Fruit fly (Drosophila melanogaster): ENCODE data around the gene Gr64c.

The Gr64c gene

DNA sequence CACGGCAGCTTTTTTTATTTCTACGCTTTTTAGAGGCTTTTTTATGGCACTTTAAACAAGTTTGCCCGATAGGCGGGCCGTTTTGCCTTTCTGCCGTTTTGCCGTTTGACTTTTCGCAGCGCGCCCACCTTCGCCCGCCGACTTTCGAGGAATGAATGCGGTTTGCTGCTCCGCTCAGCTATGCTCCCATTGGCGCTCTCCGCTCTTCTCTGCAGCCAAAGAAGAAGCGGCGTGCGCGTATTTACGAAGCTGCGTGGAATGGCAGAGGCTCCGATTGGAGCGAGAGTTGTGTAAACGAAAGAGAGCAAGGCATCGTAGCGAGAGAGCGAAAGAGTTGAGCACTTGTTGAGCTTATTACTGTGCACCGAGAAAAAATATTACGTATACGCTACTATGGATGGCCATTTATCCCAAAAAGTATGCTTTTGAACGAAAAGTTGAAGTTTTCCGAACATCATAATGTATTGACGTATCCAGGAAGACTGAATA is 43.2 kb downstream of the Gr64c start, which contains the start of gene wit:
Gene wit (minus strand): TSS at position 157 of the 489 bp plus-strand sequence.
- TF ChIP-seq Abd-B (GFP tag; optimal IDR thresholded peaks at IDR 0.05) = no peak
- TF ChIP-seq OdsH (GFP tag; optimal IDR thresholded peaks at IDR 0.05) = no peak
- no peak for TF ChIP-seq GATAd (GFP tag; optimal IDR thresholded peaks at IDR 0.05)
- TF ChIP-seq fru (GFP tag; optimal IDR thresholded peaks at IDR 0.05) = peak; percentile 99
- TF ChIP-seq ey (GFP tag; optimal IDR thresholded peaks at IDR 0.05) = no peak
- peak; percentile 47 for TF ChIP-seq CG32264 (GFP tag; optimal IDR thresholded peaks at IDR 0.05)
- no peak for TF ChIP-seq sv (GFP tag; optimal IDR thresholded peaks at IDR 0.05)
- TF ChIP-seq CG9705 (GFP tag; optimal IDR thresholded peaks at IDR 0.05) = no peak
- TF ChIP-seq CrebA (GFP tag; optimal IDR thresholded peaks at IDR 0.05; ENCODE audit: borderline replicate concordance) = peak; percentile 77
- TF ChIP-seq sage (GFP tag; optimal IDR thresholded peaks at IDR 0.05) = peak; percentile 85
- TF ChIP-seq h (GFP tag; optimal IDR thresholded peaks at IDR 0.05) = peak; percentile 16
- TF ChIP-seq Dfd (GFP tag; optimal IDR thresholded peaks at IDR 0.05) = no peak
- TF ChIP-seq rgr (GFP tag; optimal IDR thresholded peaks at IDR 0.05) = peak; percentile 52
- peak; percentile 95 for TF ChIP-seq Vsx2 (GFP tag; optimal IDR thresholded peaks at IDR 0.05; ENCODE audit: partially characterized antibody)
- TF ChIP-seq Hr83 (GFP tag; optimal IDR thresholded peaks at IDR 0.05; ENCODE audit: poor library complexity, severe bottlenecking) = peak; percentile 38
- TF ChIP-seq br (GFP tag; optimal IDR thresholded peaks at IDR 0.05) = peak; percentile 63
- no peak for TF ChIP-seq pan (optimal IDR thresholded peaks at IDR 0.05)
- TF ChIP-seq N (GFP tag; optimal IDR thresholded peaks at IDR 0.05) = no peak
- TF ChIP-seq Jra (GFP tag; optimal IDR thresholded peaks at IDR 0.05) = peak; percentile 53
- no peak for TF ChIP-seq dsf (GFP tag; optimal IDR thresholded peaks at IDR 0.05; ENCODE audit: borderline replicate concordance)
- TF ChIP-seq Hnf4 (GFP tag; optimal IDR thresholded peaks at IDR 0.05) = peak; percentile 42
- TF ChIP-seq Mio (GFP tag; optimal IDR thresholded peaks at IDR 0.05) = no peak
- no peak for TF ChIP-seq tai (GFP tag; optimal IDR thresholded peaks at IDR 0.05)
- peak; percentile 42 for TF ChIP-seq brk (GFP tag; optimal IDR thresholded peaks at IDR 0.05)
- no peak for TF ChIP-seq foxo (GFP tag; optimal IDR thresholded peaks at IDR 0.05)
- no peak for TF ChIP-seq woc (GFP tag; optimal IDR thresholded peaks at IDR 0.05)
- peak; percentile 98 for TF ChIP-seq Dif (GFP tag; optimal IDR thresholded peaks at IDR 0.05; ENCODE audit: partially characterized antibody)
- TF ChIP-seq psq (GFP tag; optimal IDR thresholded peaks at IDR 0.05) = peak; percentile 92
- no peak for TF ChIP-seq usp (GFP tag; optimal IDR thresholded peaks at IDR 0.05)
- TF ChIP-seq Myc (optimal IDR thresholded peaks at IDR 0.05) = no peak
- TF ChIP-seq Hr78 (GFP tag; optimal IDR thresholded peaks at IDR 0.05) = no peak
- peak; percentile 91 to 96 for TF ChIP-seq dl (GFP tag; optimal IDR thresholded peaks at IDR 0.05; ENCODE audit: insufficient read depth in 1 of 2, partially characterized antibody in 2 of 2)
- no peak for TF ChIP-seq HLH106 (tag; optimal IDR thresholded peaks at IDR 0.05)
- TF ChIP-seq dmrt93B (GFP tag; optimal IDR thresholded peaks at IDR 0.05) = no peak
- TF ChIP-seq lola (GFP tag; optimal IDR thresholded peaks at IDR 0.05) = no peak
- peak; percentile 18 for TF ChIP-seq Sp1 (GFP tag; optimal IDR thresholded peaks at IDR 0.05)
- TF ChIP-seq jim (GFP tag; optimal IDR thresholded peaks at IDR 0.05) = no peak
- TF ChIP-seq Rel (GFP tag; optimal IDR thresholded peaks at IDR 0.05) = peak; percentile 10
- no peak for TF ChIP-seq Rel (tag; optimal IDR thresholded peaks at IDR 0.05)

dm6 chr3L:4072717-4073116 is 44.3 kb downstream of the Gr64c start:
- no peak for TF ChIP-seq h (GFP tag; optimal IDR thresholded peaks at IDR 0.05)
- no peak for TF ChIP-seq woc (GFP tag; optimal IDR thresholded peaks at IDR 0.05)
- TF ChIP-seq Vsx2 (GFP tag; optimal IDR thresholded peaks at IDR 0.05; ENCODE audit: partially characterized antibody) = no peak

DNA sequence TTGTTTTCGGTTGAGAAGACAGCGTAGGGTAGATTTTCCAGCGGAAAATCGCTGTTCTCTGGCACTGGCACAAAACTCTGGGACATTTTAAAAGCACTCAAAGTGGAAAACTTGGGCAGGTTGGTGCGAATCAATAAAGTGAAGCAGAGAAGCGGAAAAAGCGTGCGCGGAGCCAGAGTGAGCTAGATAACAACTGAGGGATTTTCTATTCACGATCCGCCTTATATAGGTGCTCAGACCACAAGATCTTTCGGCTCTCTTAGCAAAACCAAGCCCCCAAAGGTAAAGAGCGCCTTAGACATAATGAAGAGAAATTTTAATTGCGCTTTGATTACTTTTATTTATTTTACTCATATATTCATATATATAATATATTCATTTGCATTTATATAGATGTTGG is 45.4 kb downstream of the Gr64c start, which contains the start of gene Faa:
Gene Faa (minus strand): TSS at position 200 of the 400 bp plus-strand sequence.
- TF ChIP-seq dsf (GFP tag; optimal IDR thresholded peaks at IDR 0.05; ENCODE audit: borderline replicate concordance) = no peak
- no peak for TF ChIP-seq Myc (optimal IDR thresholded peaks at IDR 0.05)
- no peak for TF ChIP-seq h (GFP tag; optimal IDR thresholded peaks at IDR 0.05)
- TF ChIP-seq Mio (GFP tag; optimal IDR thresholded peaks at IDR 0.05) = no peak
- TF ChIP-seq HLH106 (tag; optimal IDR thresholded peaks at IDR 0.05) = no peak
- TF ChIP-seq Dif (GFP tag; optimal IDR thresholded peaks at IDR 0.05; ENCODE audit: partially characterized antibody) = no peak
- TF ChIP-seq woc (GFP tag; optimal IDR thresholded peaks at IDR 0.05) = no peak
- TF ChIP-seq dl (GFP tag; optimal IDR thresholded peaks at IDR 0.05; ENCODE audit: insufficient read depth in 1 of 2, partially characterized antibody in 2 of 2) = no peak
- no peak for TF ChIP-seq Dfd (GFP tag; optimal IDR thresholded peaks at IDR 0.05)
- no peak for TF ChIP-seq N (GFP tag; optimal IDR thresholded peaks at IDR 0.05)
- no peak for TF ChIP-seq sv (GFP tag; optimal IDR thresholded peaks at IDR 0.05)
- TF ChIP-seq tai (GFP tag; optimal IDR thresholded peaks at IDR 0.05) = no peak
- TF ChIP-seq sage (GFP tag; optimal IDR thresholded peaks at IDR 0.05) = no peak
- no peak for TF ChIP-seq Hnf4 (GFP tag; optimal IDR thresholded peaks at IDR 0.05)
- TF ChIP-seq Jra (GFP tag; optimal IDR thresholded peaks at IDR 0.05) = no peak
- TF ChIP-seq lola (GFP tag; optimal IDR thresholded peaks at IDR 0.05) = no peak
- TF ChIP-seq ey (GFP tag; optimal IDR thresholded peaks at IDR 0.05) = no peak
- TF ChIP-seq foxo (GFP tag; optimal IDR thresholded peaks at IDR 0.05) = no peak
- no peak for TF ChIP-seq Hr78 (GFP tag; optimal IDR thresholded peaks at IDR 0.05)
- no peak for TF ChIP-seq brk (GFP tag; optimal IDR thresholded peaks at IDR 0.05)
